Fruit fly (Drosophila melanogaster) whole organism, embryonic: ENCODE data around the gene Ugt49B2.

Experiments
- ATbp ChIP-seq: fragments of 200-800 bp; sonication (Bioruptor generic); optimal IDR thresholded peaks from 2 replicates; lab custom pipeline; 2017; ENCODE audit warnings: missing biosample characterization, mild to moderate bottlenecking, missing genetic modification characterization, missing genetic modification reagents
- Atf-2 ChIP-seq: fragments of 200-800 bp; sonication (Bioruptor generic); optimal IDR thresholded peaks from 2 replicates; lab custom pipeline; 2016; ENCODE audit warnings: missing biosample characterization, missing genetic modification characterization
- Atf6 ChIP-seq: fragments of 200-800 bp; sonication (Bioruptor generic); IDR thresholded peaks from 2 replicates; pipeline ENCODE4 v1.3.6; 2022; ENCODE audit warnings: missing biosample characterization, missing genetic modification characterization
- BEAF-32 ChIP-seq: fragments of 200-800 bp; sonication (Bioruptor generic); optimal IDR thresholded peaks from 3 replicates; lab custom pipeline; 2017; ENCODE audit warnings: missing biosample characterization, missing genetic modification characterization, mild to moderate bottlenecking, moderate library complexity, missing genetic modification reagents
- CG10147 ChIP-seq: fragments of 200-800 bp; sonication (Bioruptor generic); optimal IDR thresholded peaks from 2 replicates; lab custom pipeline; 2019; ENCODE audit warnings: missing biosample characterization, mild to moderate bottlenecking, missing genetic modification characterization, moderate library complexity
- CG13894 ChIP-seq: fragments of 200-800 bp; sonication (Bioruptor generic); optimal IDR thresholded peaks from 3 replicates; lab custom pipeline; 2018; ENCODE audit warnings: missing biosample characterization, mild to moderate bottlenecking, missing genetic modification characterization, moderate library complexity
- CG14014 ChIP-seq: fragments of 200-800 bp; sonication (Bioruptor generic); IDR thresholded peaks from 2 replicates; pipeline ENCODE4 v1.3.6; 2022; ENCODE audit warnings: missing biosample characterization, missing genetic modification characterization
- CG15269 ChIP-seq: fragments of 200-800 bp; sonication (Bioruptor generic); optimal IDR thresholded peaks from 2 replicates; lab custom pipeline; 2018; ENCODE audit warnings: missing biosample characterization, mild to moderate bottlenecking, missing genetic modification characterization, moderate library complexity
- CG17568 ChIP-seq: fragments of 200-800 bp; sonication (Bioruptor generic); optimal IDR thresholded peaks from 2 replicates; lab custom pipeline; 2018; ENCODE audit warnings: missing biosample characterization, mild to moderate bottlenecking, missing genetic modification characterization, moderate library complexity
- CG17912 ChIP-seq: fragments of 200-800 bp; sonication (Bioruptor generic); optimal IDR thresholded peaks from 2 replicates; lab custom pipeline; 2018; ENCODE audit warnings: missing biosample characterization, mild to moderate bottlenecking, missing genetic modification characterization
- CG32767 ChIP-seq: fragments of 200-800 bp; sonication (Bioruptor generic); IDR thresholded peaks from 2 replicates; pipeline ENCODE4 v1.3.6; 2022; ENCODE audit warnings: missing biosample characterization, missing genetic modification characterization
- CG3281 ChIP-seq: fragments of 200-800 bp; sonication (Bioruptor generic); optimal IDR thresholded peaks from 3 replicates; lab custom pipeline; 2017; ENCODE audit warnings: missing biosample characterization, mild to moderate bottlenecking, missing genetic modification characterization
- CG42726 ChIP-seq: fragments of 200-800 bp; sonication (Bioruptor generic); IDR thresholded peaks from 2 replicates; pipeline ENCODE4 v1.3.6; 2022; ENCODE audit warnings: missing biosample characterization, missing genetic modification characterization; ENCODE audit not compliant: partially characterized antibody
- CG43689 ChIP-seq: fragments of 200-800 bp; sonication (Bioruptor generic); IDR thresholded peaks from 2 replicates; pipeline ENCODE4 v1.3.6; 2022; ENCODE audit warnings: missing biosample characterization, missing genetic modification characterization
- CG6689 ChIP-seq: fragments of 200-800 bp; sonication (Bioruptor generic); IDR thresholded peaks from 2 replicates; pipeline ENCODE4 v1.3.6; 2022; ENCODE audit warnings: missing biosample characterization, missing genetic modification characterization
- CG7786 ChIP-seq: fragments of 200-800 bp; sonication (Bioruptor generic); optimal IDR thresholded peaks from 2 replicates; lab custom pipeline; 2016; ENCODE audit warnings: missing biosample characterization, missing genetic modification characterization
- CG9437 ChIP-seq: fragments of 200-800 bp; sonication (Bioruptor generic); optimal IDR thresholded peaks from 2 replicates; lab custom pipeline; 2018; ENCODE audit warnings: missing biosample characterization, mild to moderate bottlenecking, missing genetic modification characterization
- CG9797 ChIP-seq: fragments of 200-800 bp; sonication (Bioruptor generic); optimal IDR thresholded peaks from 3 replicates; lab custom pipeline; 2018; ENCODE audit warnings: missing biosample characterization, mild to moderate bottlenecking, missing genetic modification characterization
- CG9876 ChIP-seq: fragments of 200-800 bp; sonication (Bioruptor generic); optimal IDR thresholded peaks from 2 replicates; lab custom pipeline; 2016; ENCODE audit warnings: missing biosample characterization, missing genetic modification characterization
- ERR ChIP-seq: fragments of 200-800 bp; sonication (Bioruptor generic); optimal IDR thresholded peaks from 2 replicates; lab custom pipeline; 2016; ENCODE audit warnings: missing biosample characterization, missing genetic modification characterization
- HmgZ ChIP-seq: fragments of 200-800 bp; sonication (Bioruptor generic); optimal IDR thresholded peaks from 2 replicates; lab custom pipeline; 2018; ENCODE audit warnings: missing biosample characterization, mild to moderate bottlenecking, missing genetic modification characterization
- Hmr ChIP-seq: fragments of 200-800 bp; sonication (Bioruptor generic); optimal IDR thresholded peaks from 3 replicates; lab custom pipeline; 2017; ENCODE audit warnings: mild to moderate bottlenecking, missing biosample characterization, missing genetic modification reagents, missing genetic modification characterization
- MBD-R2 ChIP-seq: fragments of 200-800 bp; sonication (Bioruptor generic); IDR thresholded peaks from 2 replicates; pipeline ENCODE4 v1.3.6; 2022; ENCODE audit warnings: missing biosample characterization, missing genetic modification characterization
- Oaz ChIP-seq: fragments of 200-800 bp; sonication (Bioruptor generic); IDR thresholded peaks from 2 replicates; pipeline ENCODE4 v1.3.6; 2022; ENCODE audit warnings: missing biosample characterization, missing genetic modification characterization
- Ptx1 ChIP-seq: fragments of 200-800 bp; sonication (Bioruptor generic); IDR thresholded peaks from 2 replicates; pipeline ENCODE4 v1.3.6; 2022; ENCODE audit warnings: missing biosample characterization, missing genetic modification characterization
- Scr ChIP-seq: fragments of 200-800 bp; sonication (Bioruptor generic); IDR thresholded peaks from 2 replicates; pipeline ENCODE4 v1.3.6; 2022; ENCODE audit warnings: missing biosample characterization, missing genetic modification characterization; ENCODE audit not compliant: partially characterized antibody
- Side ChIP-seq: fragments of 200-800 bp; sonication (Bioruptor generic); optimal IDR thresholded peaks from 2 replicates; lab custom pipeline; 2016; ENCODE audit warnings: missing biosample characterization, missing genetic modification characterization
- Sox102F ChIP-seq: fragments of 200-800 bp; sonication (Bioruptor generic); optimal IDR thresholded peaks from 2 replicates; lab custom pipeline; 2018; ENCODE audit warnings: missing biosample characterization, mild to moderate bottlenecking, missing genetic modification characterization, moderate library complexity
- Sry-δ ChIP-seq: fragments of 200-800 bp; sonication (Bioruptor generic); optimal IDR thresholded peaks from 2 replicates; lab custom pipeline; 2016; ENCODE audit warnings: missing biosample characterization, missing genetic modification characterization
- bab2 ChIP-seq: fragments of 200-800 bp; sonication (Bioruptor generic); optimal IDR thresholded peaks from 2 replicates; lab custom pipeline; 2016; ENCODE audit warnings: missing biosample characterization, missing genetic modification characterization
- bsh ChIP-seq, 2 experiments: fragments of 200-800 bp; sonication (Bioruptor generic); optimal IDR thresholded peaks; 2 replicates each; lab custom pipeline; 2017 to 2018; ENCODE audit warnings: mild to moderate bottlenecking in 2 of 2, missing biosample characterization in 2 of 2, missing genetic modification characterization in 2 of 2, moderate library complexity in 1 of 2
- cato ChIP-seq: fragments of 200-800 bp; sonication (Bioruptor generic); optimal IDR thresholded peaks from 2 replicates; lab custom pipeline; 2016; ENCODE audit warnings: missing biosample characterization, missing genetic modification characterization, borderline replicate concordance
- eyg ChIP-seq: fragments of 200-800 bp; sonication (Bioruptor generic); optimal IDR thresholded peaks from 3 replicates; lab custom pipeline; 2016; ENCODE audit warnings: missing biosample characterization, missing genetic modification characterization
- gro ChIP-seq: fragments of 200-800 bp; sonication (Bioruptor generic); optimal IDR thresholded peaks from 2 replicates; lab custom pipeline; 2016; ENCODE audit warnings: missing biosample characterization, missing genetic modification characterization
- kay ChIP-seq: fragments of 200-800 bp; sonication (Bioruptor generic); optimal IDR thresholded peaks from 2 replicates; lab custom pipeline; 2016; ENCODE audit warnings: missing biosample characterization, missing genetic modification characterization
- ken ChIP-seq: fragments of 200-800 bp; sonication (Bioruptor generic); IDR thresholded peaks from 3 replicates; pipeline ENCODE4 v1.3.6; 2022; ENCODE audit warnings: missing biosample characterization, missing genetic modification characterization
- lov ChIP-seq, 2 experiments: fragments of 200-800 bp in 1 of 2; fragments of >200 bp in 1 of 2; sonication (Bioruptor generic) in 1 of 2; IDR thresholded peaks in 1 of 2; optimal IDR thresholded peaks in 1 of 2; 2 replicates in 1 of 2; 3 replicates in 1 of 2; pipeline versions ENCODE4 v1.3.6 to Lab custom; 2017 to 2022; ENCODE audit warnings: missing biosample characterization in 1 of 2, missing genetic modification characterization in 1 of 2
- p53 ChIP-seq: fragments of 200-800 bp; sonication (Bioruptor generic); optimal IDR thresholded peaks from 2 replicates; lab custom pipeline; 2016; ENCODE audit warnings: missing biosample characterization, missing genetic modification characterization
- prd ChIP-seq, 3 experiments: fragments of >200 bp in 2 of 3; fragments of 200-800 bp in 1 of 3; sonication (Bioruptor generic) in 1 of 3; optimal IDR thresholded peaks in 2 of 3; IDR thresholded peaks in 1 of 3; 2 replicates in 2 of 3; 3 replicates in 1 of 3; pipeline versions ENCODE4 v1.3.6 to Lab custom; 2017 to 2022; ENCODE audit warnings: missing biosample characterization in 1 of 3, missing genetic modification characterization in 1 of 3
- sisA ChIP-seq: fragments of 200-800 bp; sonication (Bioruptor generic); IDR thresholded peaks from 2 replicates; pipeline ENCODE4 v1.3.6; 2022; ENCODE audit warnings: missing biosample characterization, missing genetic modification characterization
- tio ChIP-seq: fragments of 200-800 bp; sonication (Bioruptor generic); optimal IDR thresholded peaks from 2 replicates; lab custom pipeline; 2017; ENCODE audit warnings: missing biosample characterization, missing genetic modification characterization, inconsistent platforms
- trem ChIP-seq: fragments of 200-800 bp; optimal IDR thresholded peaks from 3 replicates; lab custom pipeline; 2019; ENCODE audit warnings: missing biosample characterization, mild to moderate bottlenecking, missing genetic modification characterization, moderate library complexity
- twi ChIP-seq: fragments of 200-800 bp; optimal IDR thresholded peaks from 2 replicates; lab custom pipeline; 2019; ENCODE audit warnings: missing biosample characterization, mild to moderate bottlenecking, missing genetic modification characterization, moderate library complexity
- usp ChIP-seq: fragments of >200 bp; optimal IDR thresholded peaks from 2 replicates; lab custom pipeline; 2017; ENCODE audit warnings: missing biosample characterization, missing genetic modification characterization
- vfl ChIP-seq: fragments of 200-800 bp; sonication (Bioruptor generic); optimal IDR thresholded peaks from 2 replicates; lab custom pipeline; 2016; ENCODE audit warnings: missing biosample characterization, missing genetic modification characterization
- vnd ChIP-seq: fragments of 200-800 bp; sonication (Bioruptor generic); IDR thresholded peaks from 3 replicates; pipeline ENCODE4 v1.3.6; 2022; ENCODE audit warnings: missing biosample characterization, missing genetic modification characterization; ENCODE audit not compliant: partially characterized antibody
- wek ChIP-seq: fragments of 200-800 bp; sonication (Bioruptor generic); optimal IDR thresholded peaks from 3 replicates; lab custom pipeline; 2018; ENCODE audit warnings: missing biosample characterization, mild to moderate bottlenecking, missing genetic modification characterization, moderate library complexity

Ugt49B2 gene

DNA sequence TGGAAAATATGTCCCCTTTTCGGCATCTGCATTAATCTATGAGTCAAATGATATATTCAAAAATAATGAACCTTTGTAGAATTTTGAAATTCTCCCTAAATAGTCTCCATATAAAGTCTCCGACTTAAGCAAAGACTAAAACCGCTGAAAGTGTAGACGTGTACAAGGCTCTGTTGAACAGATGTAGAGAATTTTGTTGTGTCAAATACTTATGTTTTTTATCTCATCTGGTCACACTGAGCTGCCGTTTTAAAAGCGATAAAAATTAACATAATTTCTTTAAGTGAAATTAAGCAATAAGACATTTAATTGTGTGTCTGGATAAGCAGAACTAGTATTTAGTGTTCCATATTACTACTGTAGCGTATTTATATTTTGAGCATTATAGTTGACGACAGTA is 13.4 kb downstream of the Ugt49B2 start (continued):
- TF ChIP-seq lov (optimal IDR thresholded peaks at IDR 0.05; lab: Kevin White, UChicago): no peak
- TF ChIP-seq lov (GFP tag; IDR thresholded peaks at IDR 0.05; lab: Robert Waterston, UW): no peak
- no peak for TF ChIP-seq bsh (GFP tag; optimal IDR thresholded peaks at IDR 0.05; lab: Kevin White, UChicago)
- no peak for TF ChIP-seq Oaz (GFP tag; lab: Robert Waterston, UW)
- TF ChIP-seq usp: no peak
- TF ChIP-seq CG17568: no peak
- TF ChIP-seq CG7786: no peak
- TF ChIP-seq trem (tag; lab: Kevin White, UChicago): peak; percentile 28
- peak; percentile 41 for TF ChIP-seq Hmr (GFP tag; lab: Kevin White, UChicago)
- no peak for TF ChIP-seq CG43689 (GFP tag; lab: Robert Waterston, UW)
- TF ChIP-seq MBD-R2 (GFP tag; lab: Robert Waterston, UW): peak; percentile 35
- TF ChIP-seq p53 (GFP tag; lab: Kevin White, UChicago): no peak
- no peak for TF ChIP-seq wek (GFP tag; lab: Kevin White, UChicago)
- TF ChIP-seq eyg (GFP tag; lab: Kevin White, UChicago): no peak
- peak; percentile 17 for TF ChIP-seq CG9797 (GFP tag; lab: Kevin White, UChicago)
- TF ChIP-seq bab2 (GFP tag; lab: Kevin White, UChicago): no peak
- TF ChIP-seq sisA (GFP tag; lab: Robert Waterston, UW): no peak
- no peak for TF ChIP-seq vnd
- no peak for TF ChIP-seq CG3281 (GFP tag; lab: Kevin White, UChicago)
- TF ChIP-seq CG6689 (GFP tag; lab: Robert Waterston, UW): no peak
- TF ChIP-seq Sry-δ (GFP tag; lab: Kevin White, UChicago): peak; percentile 1

dm6 chr3R:21379927-21380326 is 19.6 kb downstream of the Ugt49B2 start:
- TF ChIP-seq Scr (GFP tag; lab: Robert Waterston, UW) (no peak), ken (GFP tag; lab: Robert Waterston, UW) (0 out of 3 replicates have a peak, but pooled peaks have one; percentile 13), CG32767 (GFP tag; lab: Robert Waterston, UW) (no peak), prd (optimal IDR thresholded peaks at IDR 0.05; lab: Kevin White, UChicago) (no peak), prd (GFP tag; IDR thresholded peaks at IDR 0.05; lab: Robert Waterston, UW) (peak; percentile 6; the same call in 1 of the 3 replicates), twi (peak; percentile 97)

DNA sequence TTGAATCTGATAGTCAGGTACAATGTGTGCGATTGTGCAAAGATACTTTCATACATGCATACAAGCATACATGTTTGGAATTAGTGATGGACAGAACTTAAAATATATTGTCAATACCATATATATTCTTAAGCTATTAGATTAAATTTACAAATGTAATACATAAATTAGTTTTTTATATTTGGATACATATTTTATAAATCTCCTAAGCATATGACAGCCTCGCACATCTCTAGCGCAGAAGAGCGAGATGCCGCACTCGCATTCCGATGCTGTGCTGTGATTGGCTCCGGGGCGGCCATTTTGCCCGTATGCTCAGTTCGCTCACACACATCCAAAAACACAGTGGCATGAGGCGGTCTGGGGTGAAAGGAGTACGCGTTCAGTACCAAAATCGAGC is 20.9 kb downstream of the Ugt49B2 start, which contains the start of gene tin:
Gene tin, plus strand, starts transcription at position 383 of the 400 bp plus-strand sequence.
- TF ChIP-seq Ptx1 (GFP tag; lab: Robert Waterston, UW): peak; percentile 97
- TF ChIP-seq CG42726 (GFP tag; lab: Robert Waterston, UW): no peak
- TF ChIP-seq cato (GFP tag; lab: Kevin White, UChicago): peak; percentile 77
- TF ChIP-seq Atf-2: no peak
- peak; percentile 13 for TF ChIP-seq ERR
- peak; percentile 1 for TF ChIP-seq gro (GFP tag; lab: Kevin White, UChicago)
- peak; percentile 80 for TF ChIP-seq CG9437 (GFP tag; lab: Kevin White, UChicago)
- TF ChIP-seq CG17912: peak; percentile 79
- peak; percentile 90 for TF ChIP-seq CG15269
- TF ChIP-seq Side (GFP tag; lab: Kevin White, UChicago): peak; percentile 14
- TF ChIP-seq BEAF-32 (GFP tag; lab: Kevin White, UChicago): peak; percentile 70
- peak; percentile 79 for TF ChIP-seq CG10147 (GFP tag; lab: Kevin White, UChicago)
- peak; percentile 94 for TF ChIP-seq HmgZ (tag; lab: Kevin White, UChicago)
- TF ChIP-seq CG9876 (GFP tag; lab: Kevin White, UChicago): no peak
- peak; percentile 90 for TF ChIP-seq ATbp
- peak; percentile 93 for TF ChIP-seq Sox102F (GFP tag; lab: Kevin White, UChicago)
- TF ChIP-seq tio (GFP tag; lab: Kevin White, UChicago): peak; percentile 73
- TF ChIP-seq Atf6 (GFP tag; lab: Robert Waterston, UW): peak; percentile 95
- TF ChIP-seq MBD-R2 (GFP tag; lab: Robert Waterston, UW): peak; percentile 83
- TF ChIP-seq CG14014: peak; percentile 95
- TF ChIP-seq vfl (GFP tag; lab: Kevin White, UChicago): peak; percentile 69
- TF ChIP-seq CG13894 (tag; lab: Kevin White, UChicago): no peak
- peak; percentile 82 for TF ChIP-seq kay (GFP tag; lab: Kevin White, UChicago)
